Worm (Caenorhabditis elegans) whole organism, mixed stage, embryonic: ENCODE measurements around the gene F26A1.19.

Experiments used
- M03D4.4 ChIP-seq: sonication (generic microtip); optimal IDR thresholded peaks from 2 replicates; lab custom pipeline; 2017; ENCODE audit warnings: mild to moderate bottlenecking, missing genetic modification characterization, missing compliant biosample characterization
- bed-3 ChIP-seq: fragments of 200-800 bp; sonication (Bioruptor generic); optimal IDR thresholded peaks from 3 replicates; lab custom pipeline; 2018; ENCODE audit warnings: mild to moderate bottlenecking, missing genetic modification characterization, moderate library complexity, missing compliant biosample characterization
- blmp-1 ChIP-seq: fragments of 150-350 bp; optimal IDR thresholded peaks from 2 replicates; lab custom pipeline; 2014; ENCODE audit warnings: missing biosample characterization, missing genetic modification characterization
- ceh-39 ChIP-seq: fragments of 150-350 bp; optimal IDR thresholded peaks from 2 replicates; lab custom pipeline; 2014; ENCODE audit warnings: missing biosample characterization, missing genetic modification characterization
- ceh-43 ChIP-seq: fragments of 200-800 bp; sonication (Bioruptor generic); optimal IDR thresholded peaks from 2 replicates; lab custom pipeline; 2018; ENCODE audit warnings: mild to moderate bottlenecking, missing genetic modification characterization, moderate library complexity, missing compliant biosample characterization
- ceh-83 ChIP-seq: fragments of 200-800 bp; sonication (Bioruptor generic); optimal IDR thresholded peaks from 2 replicates; lab custom pipeline; 2018; ENCODE audit warnings: mild to moderate bottlenecking, missing genetic modification characterization, missing compliant biosample characterization
- ces-1 ChIP-seq: fragments of 150-350 bp; optimal IDR thresholded peaks from 2 replicates; lab custom pipeline; 2014; ENCODE audit warnings: missing biosample characterization, missing genetic modification reagents, missing genetic modification characterization
- drap-1 ChIP-seq: fragments of 200-800 bp; sonication (Bioruptor generic); optimal IDR thresholded peaks from 3 replicates; lab custom pipeline; 2018; ENCODE audit warnings: mild to moderate bottlenecking, missing genetic modification characterization, missing compliant biosample characterization
- elt-1 ChIP-seq: sonication (generic microtip); optimal IDR thresholded peaks from 2 replicates; lab custom pipeline; 2017; ENCODE audit warnings: missing genetic modification characterization, mild to moderate bottlenecking, missing compliant biosample characterization, antibody characterized with exemption, moderate library complexity, borderline replicate concordance; ENCODE audit not compliant: insufficient read depth
- elt-3 ChIP-seq: fragments of 150-350 bp; optimal IDR thresholded peaks from 2 replicates; lab custom pipeline; 2014; ENCODE audit warnings: missing biosample characterization, missing genetic modification characterization
- flh-1 ChIP-seq: fragments of 200-800 bp; sonication (Bioruptor generic); optimal IDR thresholded peaks from 2 replicates; lab custom pipeline; 2018; ENCODE audit warnings: mild to moderate bottlenecking, missing genetic modification characterization, moderate library complexity, missing compliant biosample characterization
- ham-2 ChIP-seq: fragments of 200-800 bp; sonication (Bioruptor generic); optimal IDR thresholded peaks from 2 replicates; lab custom pipeline; 2018; ENCODE audit warnings: mild to moderate bottlenecking, missing genetic modification characterization, missing compliant biosample characterization
- hlh-1 ChIP-seq: fragments of 150-350 bp; optimal IDR thresholded peaks from 2 replicates; lab custom pipeline; 2014; ENCODE audit warnings: missing biosample characterization, missing genetic modification reagents, missing genetic modification characterization
- lin-13 ChIP-seq: fragments of 150-350 bp; optimal IDR thresholded peaks from 2 replicates; lab custom pipeline; 2014; ENCODE audit warnings: missing biosample characterization, missing genetic modification characterization
- lin-32 ChIP-seq: fragments of 200-800 bp; sonication (Bioruptor generic); optimal IDR thresholded peaks from 2 replicates; lab custom pipeline; 2018; ENCODE audit warnings: mild to moderate bottlenecking, missing genetic modification characterization, missing compliant biosample characterization
- lsy-2 ChIP-seq: fragments of 150-350 bp; optimal IDR thresholded peaks from 2 replicates; lab custom pipeline; 2014; ENCODE audit warnings: missing biosample characterization, missing genetic modification characterization
- mab-5 ChIP-seq: fragments of 150-350 bp; optimal IDR thresholded peaks from 2 replicates; lab custom pipeline; 2014; ENCODE audit warnings: missing biosample characterization, missing genetic modification characterization
- mls-2 ChIP-seq: sonication (generic microtip); optimal IDR thresholded peaks from 2 replicates; lab custom pipeline; 2016; ENCODE audit warnings: mild to moderate bottlenecking, missing genetic modification characterization, moderate library complexity, missing compliant biosample characterization
- nhr-12 ChIP-seq: fragments of 150-350 bp; optimal IDR thresholded peaks from 2 replicates; lab custom pipeline; 2014; ENCODE audit warnings: missing biosample characterization, missing genetic modification characterization
- nhr-2 ChIP-seq: fragments of 150-350 bp; optimal IDR thresholded peaks from 2 replicates; lab custom pipeline; 2014; ENCODE audit warnings: missing biosample characterization, missing genetic modification characterization
- nhr-237 ChIP-seq: fragments of 150-350 bp; optimal IDR thresholded peaks from 2 replicates; lab custom pipeline; 2014; ENCODE audit warnings: missing biosample characterization, missing genetic modification characterization
- nhr-28 ChIP-seq: fragments of 150-350 bp; optimal IDR thresholded peaks from 2 replicates; lab custom pipeline; 2014; ENCODE audit warnings: missing biosample characterization, missing genetic modification characterization
- pha-4 ChIP-seq: fragments of 150-350 bp; optimal IDR thresholded peaks from 2 replicates; lab custom pipeline; 2018; ENCODE audit warnings: missing biosample characterization, missing genetic modification reagents, missing genetic modification characterization
- sem-2 ChIP-seq: fragments of 200-800 bp; sonication (Bioruptor generic); optimal IDR thresholded peaks from 2 replicates; lab custom pipeline; 2018; ENCODE audit warnings: mild to moderate bottlenecking, missing genetic modification characterization, missing compliant biosample characterization
- snpc-4 ChIP-seq: fragments of 150-350 bp; optimal IDR thresholded peaks from 2 replicates; lab custom pipeline; 2014; ENCODE audit warnings: missing biosample characterization, missing genetic modification characterization
- sptf-1 ChIP-seq: sonication (generic microtip); optimal IDR thresholded peaks from 2 replicates; lab custom pipeline; 2017; ENCODE audit warnings: mild to moderate bottlenecking, missing genetic modification characterization, moderate library complexity, missing compliant biosample characterization
- tbx-8 ChIP-seq: fragments of 200-800 bp; sonication (Bioruptor generic); optimal IDR thresholded peaks from 2 replicates; lab custom pipeline; 2018; ENCODE audit warnings: mild to moderate bottlenecking, missing genetic modification characterization, moderate library complexity, missing compliant biosample characterization
- unc-120 ChIP-seq: sonication (generic microtip); optimal IDR thresholded peaks from 2 replicates; lab custom pipeline; 2017; ENCODE audit warnings: missing genetic modification characterization, missing compliant biosample characterization; ENCODE audit not compliant: poor library complexity, severe bottlenecking
- unc-39 ChIP-seq: fragments of 150-350 bp; optimal IDR thresholded peaks from 2 replicates; lab custom pipeline; 2014; ENCODE audit warnings: missing biosample characterization, missing genetic modification characterization
- unc-62 ChIP-seq: fragments of 150-350 bp; optimal IDR thresholded peaks from 2 replicates; lab custom pipeline; 2014; ENCODE audit warnings: missing biosample characterization, missing genetic modification reagents, missing genetic modification characterization
- zip-8 ChIP-seq: fragments of 150-350 bp; optimal IDR thresholded peaks from 2 replicates; lab custom pipeline; 2014; ENCODE audit warnings: missing biosample characterization, missing genetic modification characterization
- ztf-11 ChIP-seq: fragments of 150-350 bp; optimal IDR thresholded peaks from 2 replicates; lab custom pipeline; 2014; ENCODE audit warnings: missing biosample characterization, missing genetic modification characterization

Gene F26A1.19

ce11 chrIII:4817240-4817639 is 20.3 kb upstream of the F26A1.19 start, which contains the start of gene F26A1.4:
F26A1.4 (plus strand) TSS chrIII:4817540.
- TF ChIP-seq mls-2 (tag; lab: Kevin White, UChicago) (no peak), nhr-237 (tag; lab: Kevin White, UChicago) (no peak), nhr-2 (tag; lab: Kevin White, UChicago) (no peak), hlh-1 (no peak), lsy-2 (tag; lab: Kevin White, UChicago) (no peak), ces-1 (no peak), ceh-83 (GFP tag; lab: Kevin White, UChicago) (no peak), unc-39 (tag; lab: Kevin White, UChicago) (no peak), snpc-4 (tag; lab: Kevin White, UChicago) (no peak), sem-2 (GFP tag; lab: Kevin White, UChicago) (no peak), ham-2 (no peak), pha-4 (tag; lab: Kevin White, UChicago) (no peak), elt-3 (tag; lab: Kevin White, UChicago) (no peak), elt-1 (tag; lab: Kevin White, UChicago) (no peak), tbx-8 (no peak), lin-13 (tag; lab: Kevin White, UChicago) (no peak), sptf-1 (tag; lab: Kevin White, UChicago) (no peak), lin-32 (GFP tag; lab: Kevin White, UChicago) (no peak), blmp-1 (tag; lab: Kevin White, UChicago) (no peak)

ce11 chrIII:4819843-4820242 is 17.7 kb upstream of the F26A1.19 start, which contains the start of gene F26A1.7:
F26A1.7 (minus strand) TSS chrIII:4819943.
- TF ChIP-seq tbx-8 = no peak
- TF ChIP-seq zip-8 (tag; lab: Kevin White, UChicago) = no peak
- no peak for TF ChIP-seq hlh-1
- no peak for TF ChIP-seq lin-32 (GFP tag; lab: Kevin White, UChicago)
- TF ChIP-seq ceh-39 (tag; lab: Kevin White, UChicago) = no peak

ce11 chrIII:4822140-4822539 is 15.4 kb upstream of the F26A1.19 start, which contains the start of gene F26A1.8:
F26A1.8 (minus strand) TSS chrIII:4822240.
- TF ChIP-seq zip-8 (tag; lab: Kevin White, UChicago) (no peak), ham-2 (no peak)

DNA sequence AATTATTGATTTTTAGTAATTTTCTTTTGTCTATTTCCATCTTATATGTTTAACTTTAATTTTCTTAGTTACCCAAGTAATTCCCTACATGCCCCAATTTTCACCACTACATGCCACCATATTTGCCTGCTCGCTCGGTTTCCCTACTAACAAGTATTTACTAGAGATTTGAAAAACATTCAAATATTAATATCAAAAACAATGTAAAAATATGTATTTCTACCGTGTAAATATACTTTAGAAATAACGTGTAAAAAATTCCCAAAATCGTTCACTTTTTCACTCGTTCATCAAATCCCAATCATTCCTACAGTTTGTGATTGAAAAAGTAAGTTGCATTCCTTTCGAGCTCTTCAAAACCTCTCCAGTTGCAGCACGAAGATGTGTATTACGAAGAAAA is 10.9 kb upstream of the F26A1.19 start, which contains the start of gene F26A1.3:
Gene F26A1.3, plus strand, starts transcription at position 301 of the 400 bp plus-strand sequence.
- TF ChIP-seq elt-1 (tag; lab: Kevin White, UChicago) = no peak
- no peak for TF ChIP-seq bed-3 (GFP tag; lab: Kevin White, UChicago)
- no peak for TF ChIP-seq ceh-83 (GFP tag; lab: Kevin White, UChicago)
- TF ChIP-seq nhr-2 (tag; lab: Kevin White, UChicago) = no peak
- no peak for TF ChIP-seq ceh-43 (GFP tag; lab: Kevin White, UChicago)
- no peak for TF ChIP-seq unc-39 (tag; lab: Kevin White, UChicago)
- no peak for TF ChIP-seq drap-1

ce11 chrIII:4829440-4829839 is 8.1 kb upstream of the F26A1.19 start, which contains the start of gene F26A1.9:
F26A1.9 (minus strand) TSS chrIII:4829540.
- no peak for TF ChIP-seq mls-2 (tag; lab: Kevin White, UChicago)
- no peak for TF ChIP-seq ztf-11
- TF ChIP-seq ceh-43 (GFP tag; lab: Kevin White, UChicago) = no peak
- no peak for TF ChIP-seq flh-1 (GFP tag; lab: Kevin White, UChicago)
- no peak for TF ChIP-seq sptf-1 (tag; lab: Kevin White, UChicago)
- no peak for TF ChIP-seq nhr-28 (tag; lab: Kevin White, UChicago)
- no peak for TF ChIP-seq zip-8 (tag; lab: Kevin White, UChicago)

ce11 chrIII:4830207-4830606 is 7.3 kb upstream of the F26A1.19 start, which contains the start of gene nspd-9:
nspd-9 (minus strand) TSS chrIII:4830307.
- no peak for TF ChIP-seq nhr-28 (tag; lab: Kevin White, UChicago)
- TF ChIP-seq unc-62 (GFP tag; lab: Kevin White, UChicago) = no peak
- TF ChIP-seq mab-5 (tag; lab: Kevin White, UChicago) = no peak
- TF ChIP-seq nhr-2 (tag; lab: Kevin White, UChicago) = no peak
- TF ChIP-seq unc-120 (tag; lab: Kevin White, UChicago) = no peak
- no peak for TF ChIP-seq lin-13 (tag; lab: Kevin White, UChicago)
- no peak for TF ChIP-seq unc-39 (tag; lab: Kevin White, UChicago)
- no peak for TF ChIP-seq lin-32 (GFP tag; lab: Kevin White, UChicago)
- no peak for TF ChIP-seq M03D4.4 (tag; lab: Kevin White, UChicago)
- no peak for TF ChIP-seq nhr-12 (tag; lab: Kevin White, UChicago)
- no peak for TF ChIP-seq elt-1 (tag; lab: Kevin White, UChicago)
- TF ChIP-seq ztf-11 = no peak
- no peak for TF ChIP-seq ceh-43 (GFP tag; lab: Kevin White, UChicago)
- TF ChIP-seq snpc-4 (tag; lab: Kevin White, UChicago) = no peak
- TF ChIP-seq, all 35 proteins: peak for 0
